Worm (Caenorhabditis elegans): ENCODE data around the gene F11C1.9.

F11C1.9 gene

DNA sequence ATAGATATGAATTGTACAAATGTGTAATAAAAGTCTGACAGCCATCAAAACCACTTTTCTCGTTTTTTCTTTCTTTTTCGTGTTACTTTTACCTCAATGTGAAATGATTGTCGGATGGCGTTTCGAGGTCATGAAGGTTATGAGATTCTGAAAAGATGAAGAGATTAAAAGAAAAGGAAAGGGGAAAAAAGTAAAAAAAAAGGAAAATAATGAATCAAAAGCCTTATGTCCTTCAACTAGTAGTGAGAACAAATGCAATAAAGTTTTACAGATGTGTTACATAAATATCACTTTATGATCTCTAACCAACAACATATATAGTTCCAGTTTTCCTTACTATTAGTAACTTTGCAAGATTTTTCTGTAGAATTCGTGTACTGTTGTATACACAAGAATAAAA, 36.5 kb downstream of the F11C1.9 start, which contains the start of gene gmap-3:
Gene gmap-3, minus strand, starts transcription at position 148 of the 400 bp plus-strand sequence.
- no peak for TF ChIP-seq unc-62 (GFP tag; optimal IDR thresholded peaks at IDR 0.05)

DNA sequence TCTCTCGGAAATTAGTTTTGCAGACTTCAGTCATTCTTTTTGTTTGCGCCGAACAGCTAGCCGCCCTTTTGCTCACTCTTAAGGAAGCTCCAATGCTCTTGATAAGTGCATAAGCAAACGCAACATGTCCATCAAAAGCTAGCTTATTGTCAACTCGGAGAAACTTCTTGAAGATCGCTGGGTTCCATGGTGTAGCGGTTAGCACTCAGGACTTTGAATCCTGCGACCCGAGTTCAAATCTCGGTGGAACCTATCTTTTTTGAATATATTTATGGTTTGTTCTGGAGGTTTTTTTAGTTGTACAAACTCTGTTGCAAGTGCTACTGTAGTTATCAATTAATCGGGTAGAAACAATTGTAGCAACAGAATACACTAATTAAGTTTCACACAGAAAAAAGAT, 39.8 kb downstream of the F11C1.9 start:
- no peak for TF ChIP-seq unc-62 (GFP tag; optimal IDR thresholded peaks at IDR 0.05)

DNA sequence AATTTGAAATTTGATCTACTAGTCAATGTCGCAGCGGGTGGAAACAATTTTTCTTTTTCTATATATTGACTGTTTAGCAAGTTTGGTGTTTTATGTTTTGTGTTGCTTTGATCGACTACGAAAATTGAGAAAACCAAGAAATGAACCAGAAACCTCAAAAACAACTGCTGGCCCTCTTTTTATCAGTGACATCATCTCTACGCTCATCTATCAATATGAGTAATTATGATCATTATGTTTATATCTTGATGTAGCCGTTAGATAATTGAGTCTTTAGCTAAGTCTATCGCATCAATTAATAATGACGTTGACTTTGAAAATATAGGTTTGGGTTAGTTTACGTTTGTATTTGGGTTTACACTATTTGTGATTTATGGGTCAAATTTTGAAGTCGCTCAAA, 41.7 kb downstream of the F11C1.9 start:
- no peak for TF ChIP-seq unc-62 (GFP tag; optimal IDR thresholded peaks at IDR 0.05)

DNA sequence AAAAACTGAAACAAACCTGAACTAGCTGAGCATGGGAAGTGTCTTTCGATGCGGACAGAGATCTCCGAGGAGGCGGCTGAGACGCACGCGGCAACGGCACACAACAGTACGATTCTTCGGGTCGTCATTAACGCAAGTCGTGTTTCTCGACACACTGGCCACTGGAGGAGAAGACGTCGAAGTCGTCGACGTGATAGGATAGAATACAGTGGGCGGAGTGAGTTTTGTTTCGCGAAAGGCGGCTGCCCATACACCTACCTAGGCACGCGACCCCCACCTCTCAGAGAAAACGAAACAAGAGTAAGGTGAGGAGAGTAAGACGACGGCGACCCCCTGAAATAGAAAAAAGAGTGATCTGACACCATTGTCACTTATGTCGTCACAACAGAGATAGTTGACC, 42.6 kb downstream of the F11C1.9 start, which contains the start of gene gmap-1:
Gene gmap-1, minus strand, starts transcription at position 211 of the 400 bp plus-strand sequence.
- no peak for TF ChIP-seq unc-62 (GFP tag; optimal IDR thresholded peaks at IDR 0.05)

DNA sequence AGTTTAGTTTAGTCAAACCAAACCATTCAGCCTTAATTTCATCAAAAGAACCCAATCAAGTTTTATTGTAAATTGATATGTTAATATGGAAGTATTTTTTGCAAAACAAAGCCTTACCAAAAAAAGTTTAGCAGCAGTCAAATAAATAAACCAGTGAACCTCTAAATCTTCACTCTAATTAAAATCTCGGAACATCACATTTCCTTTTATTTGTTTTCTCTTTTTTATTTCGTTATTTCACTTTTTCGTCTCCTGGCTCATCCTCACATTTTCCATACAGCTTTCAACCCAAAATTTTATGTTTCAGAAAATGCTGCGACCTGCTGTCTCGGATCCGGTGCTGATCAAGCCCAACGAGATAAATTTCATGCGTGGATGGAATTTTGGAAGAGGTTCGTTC, 47.4 kb downstream of the F11C1.9 start, which contains the start of gene C34E7.3:
Gene C34E7.3, plus strand, starts transcription at position 301 of the 400 bp plus-strand sequence.
- TF ChIP-seq unc-62 (GFP tag; optimal IDR thresholded peaks at IDR 0.05): no peak

DNA sequence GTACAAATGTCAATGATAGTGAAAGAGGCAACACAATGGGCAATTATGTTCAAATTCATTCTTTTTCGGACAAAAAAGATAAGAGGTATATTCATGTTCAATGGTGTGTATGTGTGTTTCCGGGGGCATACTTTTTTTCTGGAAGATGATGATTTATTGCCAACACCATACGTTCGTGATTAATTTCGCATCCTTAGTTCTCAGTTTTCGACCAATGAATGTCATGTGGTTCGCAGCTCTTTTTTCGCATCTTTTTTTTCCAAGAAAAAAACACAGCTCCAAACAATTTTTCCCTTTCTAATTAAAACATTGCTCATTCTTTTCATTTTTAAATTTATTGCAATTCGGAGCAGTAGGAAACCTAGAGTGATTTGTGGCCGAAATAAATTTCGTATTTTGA, 48.6 kb downstream of the F11C1.9 start:
- no peak for TF ChIP-seq unc-62 (GFP tag; optimal IDR thresholded peaks at IDR 0.05)
